Fruit fly (Drosophila melanogaster) whole organism, embryonic: ENCODE measurements around the gene nAChRalpha6.

ENCODE experiments used
- Atf-2 ChIP-seq: fragments of 200-800 bp; sonication (Bioruptor generic); optimal IDR thresholded peaks from 2 replicates; lab custom pipeline; 2016; ENCODE audit warnings: missing biosample characterization, missing genetic modification characterization
- B-H1 ChIP-seq: fragments of 200-800 bp; sonication (Bioruptor generic); IDR thresholded peaks from 3 replicates; pipeline ENCODE4 v1.3.6; 2022; ENCODE audit warnings: missing biosample characterization, missing genetic modification characterization
- CG10565 ChIP-seq: fragments of 200-800 bp; sonication (Bioruptor generic); optimal IDR thresholded peaks from 3 replicates; lab custom pipeline; 2016; ENCODE audit warnings: missing biosample characterization, mild to moderate bottlenecking, missing genetic modification characterization
- CG11093 ChIP-seq: fragments of 200-800 bp; sonication (Bioruptor generic); IDR thresholded peaks from 3 replicates; pipeline ENCODE4 v1.3.6; 2022; ENCODE audit warnings: missing biosample characterization, missing genetic modification characterization
- CG12391 ChIP-seq: fragments of 200-800 bp; sonication (Bioruptor generic); optimal IDR thresholded peaks from 3 replicates; lab custom pipeline; 2018; ENCODE audit warnings: missing biosample characterization, mild to moderate bottlenecking, missing genetic modification characterization, moderate library complexity
- CG14050 ChIP-seq: fragments of 200-800 bp; sonication (Bioruptor generic); IDR thresholded peaks from 3 replicates; pipeline ENCODE4 v1.3.6; 2022; ENCODE audit warnings: missing biosample characterization, missing genetic modification characterization
- CG14441 ChIP-seq: fragments of 200-800 bp; sonication (Bioruptor generic); IDR thresholded peaks from 2 replicates; pipeline ENCODE4 v1.3.6; 2022; ENCODE audit warnings: missing biosample characterization, missing genetic modification characterization
- CG15269 ChIP-seq: fragments of 200-800 bp; sonication (Bioruptor generic); optimal IDR thresholded peaks from 2 replicates; lab custom pipeline; 2018; ENCODE audit warnings: missing biosample characterization, mild to moderate bottlenecking, missing genetic modification characterization, moderate library complexity
- CG16779 ChIP-seq: fragments of 200-800 bp; sonication (Bioruptor generic); IDR thresholded peaks from 2 replicates; pipeline ENCODE4 v1.3.6; 2022; ENCODE audit warnings: missing biosample characterization, missing genetic modification characterization
- CG17328 ChIP-seq: fragments of 200-800 bp; sonication (Bioruptor generic); IDR thresholded peaks from 2 replicates; pipeline ENCODE4 v1.3.6; 2022; ENCODE audit warnings: missing biosample characterization, missing genetic modification characterization
- CG17829 ChIP-seq: fragments of 200-800 bp; optimal IDR thresholded peaks from 2 replicates; lab custom pipeline; 2019; ENCODE audit warnings: missing biosample characterization, mild to moderate bottlenecking, missing genetic modification characterization, moderate library complexity
- CG2129 ChIP-seq: fragments of 200-800 bp; sonication (Bioruptor generic); IDR thresholded peaks from 2 replicates; pipeline ENCODE4 v1.3.6; 2022; ENCODE audit warnings: missing biosample characterization, missing genetic modification characterization; ENCODE audit not compliant: partially characterized antibody
- CG2875 ChIP-seq: fragments of 200-800 bp; sonication (Bioruptor generic); optimal IDR thresholded peaks from 2 replicates; lab custom pipeline; 2017; ENCODE audit warnings: missing biosample characterization, mild to moderate bottlenecking, missing genetic modification characterization, missing genetic modification reagents
- CG30431 ChIP-seq: fragments of 200-800 bp; sonication (Bioruptor generic); optimal IDR thresholded peaks from 2 replicates; lab custom pipeline; 2017; ENCODE audit warnings: missing biosample characterization, missing genetic modification characterization
- CG4282 ChIP-seq: fragments of 200-800 bp; sonication (Bioruptor generic); optimal IDR thresholded peaks from 2 replicates; lab custom pipeline; 2016; ENCODE audit warnings: missing biosample characterization, missing genetic modification characterization
- CG4404 ChIP-seq: fragments of 200-800 bp; sonication (Bioruptor generic); IDR thresholded peaks from 2 replicates; pipeline ENCODE4 v1.3.6; 2022; ENCODE audit warnings: missing biosample characterization, missing genetic modification characterization
- CG4424 ChIP-seq: fragments of 200-800 bp; sonication (Bioruptor generic); optimal IDR thresholded peaks from 3 replicates; lab custom pipeline; 2016; ENCODE audit warnings: missing biosample characterization, missing genetic modification characterization
- CG6813 ChIP-seq: fragments of 200-800 bp; sonication (Bioruptor generic); optimal IDR thresholded peaks from 2 replicates; lab custom pipeline; 2017; ENCODE audit warnings: missing biosample characterization, missing genetic modification characterization, mild to moderate bottlenecking, moderate library complexity, missing genetic modification reagents
- CG7928 ChIP-seq: fragments of 200-800 bp; sonication (Bioruptor generic); optimal IDR thresholded peaks from 2 replicates; lab custom pipeline; 2017; ENCODE audit warnings: missing biosample characterization, mild to moderate bottlenecking, missing genetic modification characterization
- CG8944 ChIP-seq: fragments of 200-800 bp; sonication (Bioruptor generic); optimal IDR thresholded peaks from 3 replicates; lab custom pipeline; 2016; ENCODE audit warnings: missing biosample characterization, missing genetic modification characterization
- E2f2 ChIP-seq: fragments of 200-800 bp; sonication (Bioruptor generic); IDR thresholded peaks from 2 replicates; pipeline ENCODE4 v1.3.6; 2022; ENCODE audit warnings: missing biosample characterization, missing genetic modification characterization
- Elba2 ChIP-seq: fragments of 200-800 bp; sonication (Bioruptor generic); optimal IDR thresholded peaks from 3 replicates; lab custom pipeline; 2016; ENCODE audit warnings: missing biosample characterization, missing genetic modification characterization
- HLH54F ChIP-seq: fragments of 200-800 bp; sonication (Bioruptor generic); optimal IDR thresholded peaks from 3 replicates; lab custom pipeline; 2016; ENCODE audit warnings: missing biosample characterization, missing genetic modification characterization
- HmgZ ChIP-seq: fragments of 200-800 bp; sonication (Bioruptor generic); optimal IDR thresholded peaks from 2 replicates; lab custom pipeline; 2018; ENCODE audit warnings: missing biosample characterization, mild to moderate bottlenecking, missing genetic modification characterization
- Hr3 ChIP-seq: fragments of 200-800 bp; sonication (Bioruptor generic); optimal IDR thresholded peaks from 3 replicates; lab custom pipeline; 2016; ENCODE audit warnings: missing biosample characterization, missing genetic modification characterization
- Mrtf ChIP-seq: fragments of 200-800 bp; sonication (Bioruptor generic); IDR thresholded peaks from 3 replicates; pipeline ENCODE4 v1.3.6; 2022; ENCODE audit warnings: missing biosample characterization, missing genetic modification characterization
- NK7.1 ChIP-seq: fragments of 200-800 bp; sonication (Bioruptor generic); optimal IDR thresholded peaks from 3 replicates; lab custom pipeline; 2016; ENCODE audit warnings: missing biosample characterization, missing genetic modification characterization
- Neu2 ChIP-seq: fragments of 200-800 bp; sonication (Bioruptor generic); optimal IDR thresholded peaks from 3 replicates; lab custom pipeline; 2016; ENCODE audit warnings: missing biosample characterization, missing genetic modification characterization, borderline replicate concordance
- Oaz ChIP-seq: fragments of 200-800 bp; sonication (Bioruptor generic); IDR thresholded peaks from 2 replicates; pipeline ENCODE4 v1.3.6; 2022; ENCODE audit warnings: missing biosample characterization, missing genetic modification characterization
- Sry-β ChIP-seq: fragments of 200-800 bp; sonication (Bioruptor generic); optimal IDR thresholded peaks from 2 replicates; lab custom pipeline; 2018; ENCODE audit warnings: missing biosample characterization, mild to moderate bottlenecking, missing genetic modification characterization, moderate library complexity
- Trl ChIP-seq, 3 experiments: fragments of >200 bp in 2 of 3; fragments of 200-800 bp in 1 of 3; sonication (Bioruptor generic) in 1 of 3; optimal IDR thresholded peaks; 2 replicates in 1 of 3; 3 replicates in 2 of 3; lab custom pipeline; 2016 to 2017; ENCODE audit warnings: missing biosample characterization in 1 of 3, missing genetic modification characterization in 1 of 3
- Vsx1 ChIP-seq: fragments of 200-800 bp; sonication (Bioruptor generic); optimal IDR thresholded peaks from 2 replicates; lab custom pipeline; 2017; ENCODE audit warnings: missing biosample characterization, mild to moderate bottlenecking, missing genetic modification characterization, missing genetic modification reagents
- al ChIP-seq: fragments of 200-800 bp; sonication (Bioruptor generic); IDR thresholded peaks from 2 replicates; pipeline ENCODE4 v1.3.6; 2022; ENCODE audit warnings: missing biosample characterization, missing genetic modification characterization
- az2 ChIP-seq: fragments of 200-800 bp; sonication (Bioruptor generic); optimal IDR thresholded peaks from 3 replicates; lab custom pipeline; 2016; ENCODE audit warnings: missing biosample characterization, missing genetic modification characterization
- cato ChIP-seq: fragments of 200-800 bp; sonication (Bioruptor generic); optimal IDR thresholded peaks from 2 replicates; lab custom pipeline; 2016; ENCODE audit warnings: missing biosample characterization, missing genetic modification characterization, borderline replicate concordance
- caup ChIP-seq: fragments of 200-800 bp; sonication (Bioruptor generic); optimal IDR thresholded peaks from 3 replicates; lab custom pipeline; 2017; ENCODE audit warnings: missing biosample characterization, mild to moderate bottlenecking, missing genetic modification characterization, moderate library complexity; ENCODE audit not compliant: severe bottlenecking
- crp ChIP-seq, 2 experiments: fragments of 200-800 bp; sonication (Bioruptor generic); optimal IDR thresholded peaks; 2 replicates in 1 of 2; 3 replicates in 1 of 2; lab custom pipeline; 2017; ENCODE audit warnings: missing biosample characterization in 2 of 2, missing genetic modification characterization in 2 of 2, mild to moderate bottlenecking in 1 of 2, moderate library complexity in 1 of 2
- dm ChIP-seq: fragments of 200-800 bp; sonication (Bioruptor generic); optimal IDR thresholded peaks from 3 replicates; lab custom pipeline; 2016; ENCODE audit warnings: missing biosample characterization, missing genetic modification characterization
- en ChIP-seq: fragments of 200-800 bp; sonication (Bioruptor generic); optimal IDR thresholded peaks from 2 replicates; lab custom pipeline; 2016; ENCODE audit warnings: missing biosample characterization, missing genetic modification characterization
- ewg ChIP-seq: fragments of 200-800 bp; sonication (Bioruptor generic); optimal IDR thresholded peaks from 3 replicates; lab custom pipeline; 2017; ENCODE audit warnings: mild to moderate bottlenecking, missing biosample characterization, missing genetic modification reagents, missing genetic modification characterization
- gsb ChIP-seq: fragments of 200-800 bp; sonication (Bioruptor generic); IDR thresholded peaks from 2 replicates; pipeline ENCODE4 v1.3.6; 2022; ENCODE audit warnings: missing biosample characterization, missing genetic modification characterization
- hth ChIP-seq: fragments of >200 bp; optimal IDR thresholded peaks from 2 replicates; lab custom pipeline; 2017; ENCODE audit warnings: inconsistent platforms
- nerfin-1 ChIP-seq: fragments of 200-800 bp; sonication (Bioruptor generic); optimal IDR thresholded peaks from 3 replicates; lab custom pipeline; 2019; ENCODE audit warnings: missing biosample characterization, mild to moderate bottlenecking, missing genetic modification characterization, moderate library complexity
- nerfin-2 ChIP-seq: fragments of 200-800 bp; sonication (Bioruptor generic); IDR thresholded peaks from 2 replicates; pipeline ENCODE4 v1.3.6; 2022; ENCODE audit warnings: missing biosample characterization, missing genetic modification characterization; ENCODE audit not compliant: partially characterized antibody
- ranshi ChIP-seq: fragments of 200-800 bp; sonication (Bioruptor generic); IDR thresholded peaks from 2 replicates; pipeline ENCODE4 v1.3.6; 2022; ENCODE audit warnings: missing biosample characterization, missing genetic modification characterization
- sim ChIP-seq: fragments of 200-800 bp; sonication (Bioruptor generic); IDR thresholded peaks from 2 replicates; pipeline ENCODE4 v1.3.6; 2022; ENCODE audit warnings: missing biosample characterization, missing genetic modification characterization
- sqz ChIP-seq: fragments of 200-800 bp; sonication (Bioruptor generic); optimal IDR thresholded peaks from 3 replicates; lab custom pipeline; 2018; ENCODE audit warnings: missing biosample characterization, mild to moderate bottlenecking, missing genetic modification characterization
- sug ChIP-seq: fragments of 200-800 bp; optimal IDR thresholded peaks from 2 replicates; lab custom pipeline; 2019; ENCODE audit warnings: missing biosample characterization, mild to moderate bottlenecking, missing genetic modification characterization, moderate library complexity
- trh ChIP-seq: fragments of 200-800 bp; sonication (Bioruptor generic); optimal IDR thresholded peaks from 2 replicates; lab custom pipeline; 2016; ENCODE audit warnings: missing biosample characterization, missing genetic modification characterization
- yki ChIP-seq: fragments of >200 bp; optimal IDR thresholded peaks from 3 replicates; lab custom pipeline; 2018
- zfh2 ChIP-seq: fragments of 200-800 bp; sonication (Bioruptor generic); optimal IDR thresholded peaks from 2 replicates; lab custom pipeline; 2016; ENCODE audit warnings: missing biosample characterization, missing genetic modification characterization

Gene nAChRalpha6

DNA sequence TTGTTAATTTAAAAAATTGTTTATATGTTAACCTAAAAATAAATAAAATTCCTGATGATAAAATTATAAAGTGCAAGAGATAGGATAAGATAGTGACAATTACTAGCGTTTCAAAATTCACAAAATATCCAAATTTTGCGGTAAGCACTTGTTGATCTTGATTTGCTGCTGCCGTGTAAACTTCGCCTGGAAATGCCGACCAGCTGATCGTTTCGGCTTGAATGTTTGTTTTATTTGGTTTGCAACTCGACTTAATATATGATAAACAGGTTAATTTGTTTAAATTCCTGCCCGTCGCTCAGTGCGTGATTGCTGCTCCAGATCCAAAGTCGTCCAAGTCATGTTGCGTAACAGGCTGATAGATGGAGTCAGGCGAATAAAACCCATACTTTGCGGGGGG lies 35.4 kb upstream of the nAChRalpha6 start, which contains the start of gene CG4592 (continued):
- TF ChIP-seq NK7.1 (GFP tag; lab: Kevin White, UChicago): no peak
- no peak for TF ChIP-seq Atf-2
- peak; percentile 29 for TF ChIP-seq HLH54F (GFP tag; lab: Kevin White, UChicago)
- TF ChIP-seq CG6813: peak; percentile 17
- no peak for TF ChIP-seq en
- TF ChIP-seq sug (tag; lab: Kevin White, UChicago): peak; percentile 94
- TF ChIP-seq sim (GFP tag; lab: Robert Waterston, UW): no peak
- TF ChIP-seq nerfin-2 (GFP tag; lab: Robert Waterston, UW): no peak
- no peak for TF ChIP-seq Trl (optimal IDR thresholded peaks at IDR 0.05; lab: Kevin White, UChicago)
- TF ChIP-seq Trl (GFP tag; optimal IDR thresholded peaks at IDR 0.05; lab: Kevin White, UChicago): no peak
- TF ChIP-seq Sry-β (GFP tag; lab: Kevin White, UChicago): no peak
- no peak for TF ChIP-seq al (GFP tag; lab: Robert Waterston, UW)
- TF ChIP-seq CG7928 (GFP tag; lab: Kevin White, UChicago): no peak
- TF ChIP-seq zfh2 (GFP tag; lab: Kevin White, UChicago): peak; percentile 30
- TF ChIP-seq cato: peak; percentile 24
- TF ChIP-seq CG14050: 0 out of 3 replicates have a peak, but pooled peaks have one; percentile 32
- no peak for TF ChIP-seq CG8944
- no peak for TF ChIP-seq CG4404
- peak; percentile 60 for TF ChIP-seq E2f2 (GFP tag; lab: Robert Waterston, UW)
- peak; percentile 21; the same call in 1 of the 3 replicates for TF ChIP-seq B-H1 (GFP tag; lab: Robert Waterston, UW)
- no peak for TF ChIP-seq CG15269 (tag; lab: Kevin White, UChicago)
- TF ChIP-seq nerfin-1 (tag; lab: Kevin White, UChicago): no peak
- TF ChIP-seq Mrtf (GFP tag; lab: Robert Waterston, UW): peak; percentile 31; the same call in 2 of the 3 replicates
- peak; percentile 34 for TF ChIP-seq Hr3 (GFP tag; lab: Kevin White, UChicago)
- TF ChIP-seq az2: peak; percentile 30
- TF ChIP-seq HmgZ (tag; lab: Kevin White, UChicago): peak; percentile 63
- no peak for TF ChIP-seq CG4282 (GFP tag; lab: Kevin White, UChicago)
- no peak for TF ChIP-seq CG11093 (GFP tag; lab: Robert Waterston, UW)
- TF ChIP-seq CG30431 (GFP tag; lab: Kevin White, UChicago): no peak
- TF ChIP-seq hth (lab: Kevin White, UChicago): no peak
- TF ChIP-seq sqz (GFP tag; lab: Kevin White, UChicago): no peak
- TF ChIP-seq CG2875 (GFP tag; lab: Kevin White, UChicago): peak; percentile 45
- TF ChIP-seq caup (GFP tag; lab: Kevin White, UChicago): peak; percentile 66
- 0 out of 2 replicates have a peak, but pooled peaks have one; percentile 32 for TF ChIP-seq CG17328 (GFP tag; lab: Robert Waterston, UW)
- TF ChIP-seq trh (GFP tag; lab: Kevin White, UChicago): no peak
- TF ChIP-seq CG12391 (tag; lab: Kevin White, UChicago): peak; percentile 70
- TF ChIP-seq ranshi (GFP tag; lab: Robert Waterston, UW): peak; percentile 66
- TF ChIP-seq CG16779 (GFP tag; lab: Robert Waterston, UW): no peak
- peak; percentile 65 for TF ChIP-seq CG17829 (tag; lab: Kevin White, UChicago)
- no peak for TF ChIP-seq Neu2 (GFP tag; lab: Kevin White, UChicago)
- TF ChIP-seq Elba2 (GFP tag; lab: Kevin White, UChicago): no peak
- peak; percentile 69 to 92 for TF ChIP-seq crp (GFP tag; optimal IDR thresholded peaks at IDR 0.05; lab: Kevin White, UChicago)
- TF ChIP-seq CG4424 (GFP tag; lab: Kevin White, UChicago): peak; percentile 62
- no peak for TF ChIP-seq gsb (GFP tag; lab: Robert Waterston, UW)
- TF ChIP-seq CG14441 (GFP tag; lab: Robert Waterston, UW): peak; percentile 53; the same call in 1 of the 2 replicates
- TF ChIP-seq Oaz (GFP tag; lab: Robert Waterston, UW): no peak; the same call in 1 of the 2 replicates
- TF ChIP-seq CG2129: no peak
- no peak for TF ChIP-seq CG10565
- TF ChIP-seq ewg (GFP tag; lab: Kevin White, UChicago): no peak
- TF ChIP-seq Vsx1 (GFP tag; lab: Kevin White, UChicago): no peak
- no peak for TF ChIP-seq yki (lab: Kevin White, UChicago)
- no peak for TF ChIP-seq dm (GFP tag; lab: Kevin White, UChicago)
